Worm (Caenorhabditis elegans): ENCODE results near the gene grsp-4.

ce11 chrV:7639356-7639755, 14.6 kb downstream of the grsp-4 start:
- TF ChIP-seq nfya-1 (tag; optimal IDR thresholded peaks at IDR 0.05) (no peak), T23F11.4 (GFP tag; optimal IDR thresholded peaks at IDR 0.05) (no peak), zip-5 (tag; optimal IDR thresholded peaks at IDR 0.05) (no peak), fkh-10 (GFP tag; optimal IDR thresholded peaks at IDR 0.05) (no peak), hlh-15 (tag; optimal IDR thresholded peaks at IDR 0.05) (no peak), hlh-8 (tag; optimal IDR thresholded peaks at IDR 0.05) (no peak), pha-4 (tag; optimal IDR thresholded peaks at IDR 0.05) (no peak), tbx-2 (tag; optimal IDR thresholded peaks at IDR 0.05) (no peak)
